Fruit fly (Drosophila melanogaster) whole organism, embryonic: Measurements from ENCODE around the gene Dsor1.

Experiments
- Abd-B ChIP-seq: fragments of 200-800 bp; sonication (Bioruptor generic); optimal IDR thresholded peaks from 2 replicates; lab custom pipeline; 2018; ENCODE audit warnings: missing biosample characterization, mild to moderate bottlenecking, missing genetic modification characterization, moderate library complexity
- CG1024 ChIP-seq: fragments of 200-800 bp; sonication (Bioruptor generic); IDR thresholded peaks from 2 replicates; pipeline ENCODE4 v1.3.6; 2022; ENCODE audit warnings: missing biosample characterization, missing genetic modification characterization
- CG10366 ChIP-seq: fragments of 200-800 bp; sonication (Bioruptor generic); IDR thresholded peaks from 2 replicates; pipeline ENCODE4 v1.3.6; 2022; ENCODE audit warnings: missing biosample characterization, missing genetic modification characterization
- CG10462 ChIP-seq: fragments of 200-800 bp; sonication (Bioruptor generic); optimal IDR thresholded peaks from 2 replicates; lab custom pipeline; 2016; ENCODE audit warnings: missing biosample characterization, missing genetic modification characterization
- CG10565 ChIP-seq: fragments of 200-800 bp; sonication (Bioruptor generic); optimal IDR thresholded peaks from 3 replicates; lab custom pipeline; 2016; ENCODE audit warnings: missing biosample characterization, mild to moderate bottlenecking, missing genetic modification characterization
- CG11696 ChIP-seq: fragments of 200-800 bp; sonication (Bioruptor generic); IDR thresholded peaks from 2 replicates; pipeline ENCODE4 v1.3.6; 2022; ENCODE audit warnings: missing biosample characterization, missing genetic modification characterization
- CG11723 ChIP-seq: fragments of 200-800 bp; sonication (Bioruptor generic); optimal IDR thresholded peaks from 2 replicates; lab custom pipeline; 2017; ENCODE audit warnings: missing biosample characterization, mild to moderate bottlenecking, missing genetic modification characterization
- CG12744 ChIP-seq: fragments of 200-800 bp; sonication (Bioruptor generic); optimal IDR thresholded peaks from 2 replicates; lab custom pipeline; 2016; ENCODE audit warnings: missing biosample characterization, missing genetic modification characterization
- CG13775 ChIP-seq: fragments of 200-800 bp; sonication (Bioruptor generic); optimal IDR thresholded peaks from 3 replicates; lab custom pipeline; 2017; ENCODE audit warnings: missing biosample characterization, mild to moderate bottlenecking, missing genetic modification characterization
- CG1602 ChIP-seq: fragments of 200-800 bp; sonication (Bioruptor generic); optimal IDR thresholded peaks from 3 replicates; lab custom pipeline; 2016; ENCODE audit warnings: missing biosample characterization, missing genetic modification characterization
- CG1647 ChIP-seq: fragments of 200-800 bp; sonication (Bioruptor generic); optimal IDR thresholded peaks from 3 replicates; lab custom pipeline; 2016; ENCODE audit warnings: missing biosample characterization, missing genetic modification characterization
- CG17612 ChIP-seq: fragments of 200-800 bp; sonication (Bioruptor generic); IDR thresholded peaks from 2 replicates; pipeline ENCODE4 v1.3.6; 2022; ENCODE audit warnings: missing biosample characterization, missing genetic modification characterization
- CG18476 ChIP-seq: fragments of 200-800 bp; sonication (Bioruptor generic); optimal IDR thresholded peaks from 2 replicates; lab custom pipeline; 2016; ENCODE audit warnings: missing biosample characterization, mild to moderate bottlenecking, missing genetic modification characterization
- CG31224 ChIP-seq: fragments of 200-800 bp; sonication (Bioruptor generic); IDR thresholded peaks from 2 replicates; pipeline ENCODE4 v1.3.6; 2022; ENCODE audit warnings: missing biosample characterization, missing genetic modification characterization
- CG31365 ChIP-seq: fragments of 200-800 bp; sonication (Bioruptor generic); optimal IDR thresholded peaks from 2 replicates; lab custom pipeline; 2018; ENCODE audit warnings: missing biosample characterization, mild to moderate bottlenecking, missing genetic modification characterization
- CG32767 ChIP-seq: fragments of 200-800 bp; sonication (Bioruptor generic); IDR thresholded peaks from 2 replicates; pipeline ENCODE4 v1.3.6; 2022; ENCODE audit warnings: missing biosample characterization, missing genetic modification characterization
- CG43689 ChIP-seq: fragments of 200-800 bp; sonication (Bioruptor generic); IDR thresholded peaks from 2 replicates; pipeline ENCODE4 v1.3.6; 2022; ENCODE audit warnings: missing biosample characterization, missing genetic modification characterization
- CG9797 ChIP-seq: fragments of 200-800 bp; sonication (Bioruptor generic); optimal IDR thresholded peaks from 3 replicates; lab custom pipeline; 2018; ENCODE audit warnings: missing biosample characterization, mild to moderate bottlenecking, missing genetic modification characterization
- Dip2 ChIP-seq: fragments of 200-800 bp; sonication (Bioruptor generic); IDR thresholded peaks from 2 replicates; pipeline ENCODE4 v1.3.6; 2022; ENCODE audit warnings: missing biosample characterization, missing genetic modification characterization
- Dref ChIP-seq: fragments of 200-800 bp; sonication (Bioruptor generic); IDR thresholded peaks from 2 replicates; pipeline ENCODE4 v1.3.6; 2022; ENCODE audit warnings: missing biosample characterization, missing genetic modification characterization
- Ets65A ChIP-seq: fragments of 200-800 bp; sonication (Bioruptor generic); peaks from one replicate; lab custom pipeline; 2016; ENCODE audit warnings: missing biosample characterization, missing genetic modification characterization
- Fer2 ChIP-seq: fragments of 200-800 bp; sonication (Bioruptor generic); optimal IDR thresholded peaks from 2 replicates; lab custom pipeline; 2018; ENCODE audit warnings: missing biosample characterization, mild to moderate bottlenecking, missing genetic modification characterization, moderate library complexity
- GATAe ChIP-seq: fragments of 200-800 bp; sonication (Bioruptor generic); conservative IDR thresholded peaks from 2 replicates; pipeline ENCODE4 v1.3.6; 2022; ENCODE audit warnings: missing biosample characterization, missing genetic modification characterization
- Gsc ChIP-seq: fragments of 200-800 bp; sonication (Bioruptor generic); IDR thresholded peaks from 2 replicates; pipeline ENCODE4 v1.3.6; 2022; ENCODE audit warnings: missing biosample characterization, missing genetic modification characterization
- Hmx ChIP-seq: fragments of 200-800 bp; sonication (Bioruptor generic); optimal IDR thresholded peaks from 2 replicates; lab custom pipeline; 2016; ENCODE audit warnings: missing biosample characterization, missing genetic modification characterization
- Jarid2 ChIP-seq: fragments of 200-800 bp; sonication (Bioruptor generic); optimal IDR thresholded peaks from 3 replicates; lab custom pipeline; 2017; ENCODE audit warnings: mild to moderate bottlenecking, missing biosample characterization, missing genetic modification reagents, missing genetic modification characterization
- Myb ChIP-seq: fragments of 200-800 bp; sonication (Bioruptor generic); optimal IDR thresholded peaks from 2 replicates; lab custom pipeline; 2016; ENCODE audit warnings: missing biosample characterization, missing genetic modification characterization
- Rx ChIP-seq: fragments of 200-800 bp; sonication (Bioruptor generic); IDR thresholded peaks from 2 replicates; pipeline ENCODE4 v1.3.6; 2022; ENCODE audit warnings: missing biosample characterization, missing genetic modification characterization
- Ssrp ChIP-seq: fragments of 200-800 bp; sonication (Bioruptor generic); optimal IDR thresholded peaks from 2 replicates; lab custom pipeline; 2018; ENCODE audit warnings: missing biosample characterization, mild to moderate bottlenecking, missing genetic modification characterization, moderate library complexity
- Stat92E ChIP-seq, 3 experiments: fragments of >200 bp in 2 of 3; fragments of 200-800 bp in 1 of 3; sonication (Bioruptor generic) in 1 of 3; optimal IDR thresholded peaks; 2 replicates each; lab custom pipeline; 2017 to 2019; ENCODE audit warnings: missing biosample characterization in 3 of 3, missing genetic modification characterization in 3 of 3, mild to moderate bottlenecking in 1 of 3, moderate library complexity in 1 of 3
- Tbp ChIP-seq: fragments of >200 bp; optimal IDR thresholded peaks from 2 replicates; lab custom pipeline; 2018; ENCODE audit warnings: missing biosample characterization, missing genetic modification characterization
- Trl ChIP-seq, 3 experiments: fragments of >200 bp in 2 of 3; fragments of 200-800 bp in 1 of 3; sonication (Bioruptor generic) in 1 of 3; optimal IDR thresholded peaks; 2 replicates in 1 of 3; 3 replicates in 2 of 3; lab custom pipeline; 2016 to 2017; ENCODE audit warnings: missing biosample characterization in 1 of 3, missing genetic modification characterization in 1 of 3
- Xbp1 ChIP-seq: fragments of 200-800 bp; sonication (Bioruptor generic); optimal IDR thresholded peaks from 3 replicates; lab custom pipeline; 2016; ENCODE audit warnings: missing biosample characterization, mild to moderate bottlenecking, missing genetic modification characterization
- amos ChIP-seq: fragments of 200-800 bp; sonication (Bioruptor generic); IDR thresholded peaks from 2 replicates; pipeline ENCODE4 v1.3.6; 2022; ENCODE audit warnings: missing biosample characterization, missing genetic modification characterization; ENCODE audit not compliant: partially characterized antibody
- ara ChIP-seq: fragments of 200-800 bp; sonication (Bioruptor generic); IDR thresholded peaks from 2 replicates; pipeline ENCODE4 v1.3.6; 2022; ENCODE audit warnings: missing biosample characterization, missing genetic modification characterization
- bigmax ChIP-seq: fragments of 200-800 bp; sonication (Bioruptor generic); optimal IDR thresholded peaks from 2 replicates; lab custom pipeline; 2018; ENCODE audit warnings: missing biosample characterization, mild to moderate bottlenecking, missing genetic modification characterization
- br ChIP-seq: fragments of >200 bp; optimal IDR thresholded peaks from 2 replicates; lab custom pipeline; 2017
- cas ChIP-seq: fragments of 200-800 bp; sonication (Bioruptor generic); IDR thresholded peaks from 2 replicates; pipeline ENCODE4 v1.3.6; 2022; ENCODE audit warnings: missing biosample characterization, missing genetic modification characterization
- fd64A ChIP-seq: fragments of 200-800 bp; sonication (Bioruptor generic); optimal IDR thresholded peaks from 3 replicates; lab custom pipeline; 2018; ENCODE audit warnings: missing biosample characterization, mild to moderate bottlenecking, missing genetic modification characterization
- grn ChIP-seq: fragments of 200-800 bp; sonication (Bioruptor generic); optimal IDR thresholded peaks from 3 replicates; lab custom pipeline; 2017; ENCODE audit warnings: missing biosample characterization, missing genetic modification characterization
- ham ChIP-seq: fragments of 200-800 bp; sonication (Bioruptor generic); IDR thresholded peaks from 2 replicates; pipeline ENCODE4 v1.3.6; 2022; ENCODE audit warnings: missing biosample characterization, missing genetic modification characterization
- hth ChIP-seq: fragments of >200 bp; optimal IDR thresholded peaks from 2 replicates; lab custom pipeline; 2017; ENCODE audit warnings: inconsistent platforms
- jigr1 ChIP-seq: fragments of 200-800 bp; sonication (Bioruptor generic); IDR thresholded peaks from 3 replicates; pipeline ENCODE4 v1.3.6; 2022; ENCODE audit warnings: missing biosample characterization, missing genetic modification characterization
- kni ChIP-seq: fragments of 200-800 bp; sonication (Bioruptor generic); optimal IDR thresholded peaks from 3 replicates; lab custom pipeline; 2017; ENCODE audit warnings: mild to moderate bottlenecking, missing biosample characterization, missing genetic modification reagents, missing genetic modification characterization
- nau ChIP-seq: fragments of 200-800 bp; sonication (Bioruptor generic); optimal IDR thresholded peaks from 3 replicates; lab custom pipeline; 2017; ENCODE audit warnings: missing biosample characterization, mild to moderate bottlenecking, missing genetic modification characterization, missing genetic modification reagents
- p53 ChIP-seq: fragments of 200-800 bp; sonication (Bioruptor generic); optimal IDR thresholded peaks from 2 replicates; lab custom pipeline; 2016; ENCODE audit warnings: missing biosample characterization, missing genetic modification characterization
- pfk ChIP-seq: fragments of 200-800 bp; sonication (Bioruptor generic); optimal IDR thresholded peaks from 2 replicates; lab custom pipeline; 2018; ENCODE audit warnings: missing biosample characterization, mild to moderate bottlenecking, missing genetic modification characterization, moderate library complexity
- pnt ChIP-seq: fragments of 200-800 bp; sonication (Bioruptor generic); optimal IDR thresholded peaks from 3 replicates; lab custom pipeline; 2016; ENCODE audit warnings: missing biosample characterization, missing genetic modification characterization
- repo ChIP-seq: fragments of 200-800 bp; sonication (Bioruptor generic); optimal IDR thresholded peaks from 2 replicates; lab custom pipeline; 2016; ENCODE audit warnings: missing biosample characterization, missing genetic modification characterization
- slou ChIP-seq: fragments of 200-800 bp; sonication (Bioruptor generic); optimal IDR thresholded peaks from 3 replicates; lab custom pipeline; 2016; ENCODE audit warnings: missing biosample characterization, missing genetic modification characterization
- stwl ChIP-seq: fragments of 200-800 bp; sonication (Bioruptor generic); optimal IDR thresholded peaks from 3 replicates; lab custom pipeline; 2018; ENCODE audit warnings: missing biosample characterization, mild to moderate bottlenecking, missing genetic modification characterization, moderate library complexity
- sug ChIP-seq: fragments of 200-800 bp; optimal IDR thresholded peaks from 2 replicates; lab custom pipeline; 2019; ENCODE audit warnings: missing biosample characterization, mild to moderate bottlenecking, missing genetic modification characterization, moderate library complexity
- tin ChIP-seq: fragments of 200-800 bp; sonication (Bioruptor generic); optimal IDR thresholded peaks from 3 replicates; lab custom pipeline; 2016; ENCODE audit warnings: missing biosample characterization, missing genetic modification characterization

The Dsor1 gene

dm6 chrX:9248040-9248439 is 898 bp downstream of the Dsor1 start (continued):
- no peak for TF ChIP-seq Trl (optimal IDR thresholded peaks at IDR 0.05; lab: Kevin White, UChicago)
- TF ChIP-seq Trl (GFP tag; optimal IDR thresholded peaks at IDR 0.05; lab: Kevin White, UChicago), result no peak
- TF ChIP-seq Abd-B, result no peak
- no peak for TF ChIP-seq CG12744
- TF ChIP-seq amos, result no peak
- TF ChIP-seq Gsc, result no peak
- no peak for TF ChIP-seq nau (GFP tag; lab: Kevin White, UChicago)
- TF ChIP-seq Xbp1 (GFP tag; lab: Kevin White, UChicago), result peak; percentile 5
- TF ChIP-seq Myb (GFP tag; lab: Kevin White, UChicago), result no peak
- no peak for TF ChIP-seq CG9797 (GFP tag; lab: Kevin White, UChicago)
- TF ChIP-seq CG32767 (GFP tag; lab: Robert Waterston, UW), result no peak
- no peak for TF ChIP-seq CG11696 (GFP tag; lab: Robert Waterston, UW)
- TF ChIP-seq jigr1 (GFP tag; lab: Robert Waterston, UW), result no peak
- no peak for TF ChIP-seq grn (GFP tag; lab: Kevin White, UChicago)
- TF ChIP-seq Fer2, result no peak
- no peak for TF ChIP-seq Hmx
- no peak for TF ChIP-seq CG10366 (GFP tag; lab: Robert Waterston, UW)
- no peak for TF ChIP-seq bigmax (GFP tag; lab: Kevin White, UChicago)
- no peak for TF ChIP-seq CG31224
- no peak for TF ChIP-seq CG10462 (GFP tag; lab: Kevin White, UChicago)
- TF ChIP-seq CG31365 (tag; lab: Kevin White, UChicago), result no peak
- no peak for TF ChIP-seq CG1024 (GFP tag; lab: Robert Waterston, UW)
- no peak for TF ChIP-seq CG1602 (GFP tag; lab: Kevin White, UChicago)
- no peak for TF ChIP-seq Dref
- TF ChIP-seq kni (GFP tag; lab: Kevin White, UChicago), result no peak
- no peak for TF ChIP-seq CG43689 (GFP tag; lab: Robert Waterston, UW)
- no peak for TF ChIP-seq cas (GFP tag; lab: Robert Waterston, UW)
- no peak for TF ChIP-seq Jarid2
- TF ChIP-seq ham (GFP tag; lab: Robert Waterston, UW), result no peak
- no peak for TF ChIP-seq Dip2
- TF ChIP-seq Stat92E (GFP tag; optimal IDR thresholded peaks at IDR 0.05; lab: Kevin White, UChicago), result no peak
- TF ChIP-seq stwl (tag; lab: Kevin White, UChicago), result no peak
- no peak for TF ChIP-seq CG10565
- TF ChIP-seq CG13775, result peak; percentile 22
- TF ChIP-seq Rx, result no peak
- TF ChIP-seq Ssrp (tag; lab: Kevin White, UChicago), result no peak
- TF ChIP-seq pnt (GFP tag; lab: Kevin White, UChicago), result no peak
- no peak for TF ChIP-seq fd64A (GFP tag; lab: Kevin White, UChicago)
- no peak for TF ChIP-seq Tbp (GFP tag; lab: Kevin White, UChicago)
- no peak for TF ChIP-seq br
- no peak for TF ChIP-seq hth (lab: Kevin White, UChicago)
- TF ChIP-seq repo, result no peak
- no peak for TF ChIP-seq pfk (GFP tag; lab: Kevin White, UChicago)
- no peak for TF ChIP-seq CG18476 (GFP tag; lab: Kevin White, UChicago)
- peak; percentile 21 for TF ChIP-seq tin (GFP tag; lab: Kevin White, UChicago)
- no peak for TF ChIP-seq sug (tag; lab: Kevin White, UChicago)
- peak; percentile 53; the same call in 1 of the 2 replicates for TF ChIP-seq ara (GFP tag; lab: Robert Waterston, UW)
- TF ChIP-seq CG1647 (GFP tag; lab: Kevin White, UChicago), result no peak
- no peak for TF ChIP-seq p53 (GFP tag; lab: Kevin White, UChicago)
- no peak for TF ChIP-seq CG17612 (GFP tag; lab: Robert Waterston, UW)
- TF ChIP-seq slou (GFP tag; lab: Kevin White, UChicago), result no peak
- no peak for TF ChIP-seq CG11723 (GFP tag; lab: Kevin White, UChicago)
- no peak for TF ChIP-seq GATAe (GFP tag; lab: Robert Waterston, UW)
- peak; percentile 72 for TF ChIP-seq Ets65A (GFP tag; lab: Kevin White, UChicago)
